Worm (Caenorhabditis elegans) whole organism, L1 larva: ENCODE measurements around the gene C15C8.6.

ENCODE experiments used
- C16A3.4 ChIP-seq: fragments of 150-350 bp; optimal IDR thresholded peaks from 2 replicates; lab custom pipeline; 2014; ENCODE audit warnings: missing biosample characterization, missing genetic modification characterization
- aha-1 ChIP-seq: fragments of 150-350 bp; optimal IDR thresholded peaks from 2 replicates; lab custom pipeline; 2014; ENCODE audit warnings: missing biosample characterization, missing genetic modification characterization
- ama-1 ChIP-seq: fragments of 150-350 bp; optimal IDR thresholded peaks from 2 replicates; lab custom pipeline; 2014
- ceh-8 ChIP-seq: fragments of 200-800 bp; sonication (Bioruptor generic); optimal IDR thresholded peaks from 2 replicates; lab custom pipeline; 2018; ENCODE audit warnings: mild to moderate bottlenecking, missing genetic modification characterization, moderate library complexity, missing compliant biosample characterization
- ceh-88 ChIP-seq: fragments of 200-800 bp; sonication (Bioruptor generic); IDR thresholded peaks from 2 replicates; pipeline ENCODE4 v1.3.6; 2022; ENCODE audit warnings: missing genetic modification characterization, missing compliant biosample characterization
- ceh-90 ChIP-seq: sonication (generic microtip); optimal IDR thresholded peaks from 2 replicates; lab custom pipeline; 2016; ENCODE audit warnings: missing genetic modification characterization, missing compliant biosample characterization
- dsc-1 ChIP-seq: sonication (generic microtip); optimal IDR thresholded peaks from 2 replicates; lab custom pipeline; 2016; ENCODE audit warnings: mild to moderate bottlenecking, missing genetic modification characterization, missing compliant biosample characterization
- efl-1 ChIP-seq, 4 experiments: fragments of 150-350 bp; optimal IDR thresholded peaks in 3 of 4; peaks in 1 of 4; 1 replicate in 1 of 4; 2 replicates in 3 of 4; lab custom pipeline; 2014; ENCODE audit warnings: missing biosample characterization in 2 of 4, missing genetic modification characterization in 2 of 4, missing genetic modification reagents in 2 of 4
- efl-3 ChIP-seq: fragments of 200-800 bp; sonication (Bioruptor generic); optimal IDR thresholded peaks from 2 replicates; lab custom pipeline; 2018; ENCODE audit warnings: mild to moderate bottlenecking, missing genetic modification characterization, missing compliant biosample characterization
- egl-13 ChIP-seq: sonication (generic microtip); optimal IDR thresholded peaks from 2 replicates; lab custom pipeline; 2016; ENCODE audit warnings: missing genotype, missing genetic modification reagents, missing genetic modification characterization, missing compliant biosample characterization
- egl-27 ChIP-seq, 2 experiments: fragments of 150-350 bp in 1 of 2; sonication (generic microtip); optimal IDR thresholded peaks; 3 replicates each; lab custom pipeline; 2017 to 2018; ENCODE audit warnings: missing biosample characterization in 2 of 2, missing genetic modification characterization in 2 of 2, missing genetic modification reagents in 2 of 2
- elt-2 ChIP-seq: sonication (generic microtip); optimal IDR thresholded peaks from 2 replicates; lab custom pipeline; 2016; ENCODE audit warnings: missing genetic modification characterization, mild to moderate bottlenecking, inconsistent platforms, missing compliant biosample characterization, missing genetic modification reagents
- elt-3 ChIP-seq, 6 experiments: fragments of 150-350 bp in 1 of 6; sonication (generic microtip); optimal IDR thresholded peaks; 2 replicates each; lab custom pipeline; 2017 to 2018; ENCODE audit warnings: missing biosample characterization in 6 of 6, missing genetic modification characterization in 6 of 6, inconsistent platforms in 1 of 6
- ets-5 ChIP-seq: fragments of 200-800 bp; sonication (Bioruptor generic); IDR thresholded peaks from 2 replicates; pipeline ENCODE4 v1.3.6; 2022; ENCODE audit warnings: missing genetic modification characterization, missing compliant biosample characterization
- fkh-10 ChIP-seq: sonication (generic microtip); optimal IDR thresholded peaks from 2 replicates; lab custom pipeline; 2017; ENCODE audit warnings: missing biosample characterization, missing genetic modification reagents, missing genetic modification characterization
- fkh-4 ChIP-seq: sonication (generic microtip); optimal IDR thresholded peaks from 2 replicates; lab custom pipeline; 2016; ENCODE audit warnings: missing compliant biosample characterization, missing genetic modification characterization, borderline replicate concordance
- fos-1 ChIP-seq: fragments of 150-350 bp; optimal IDR thresholded peaks from 2 replicates; lab custom pipeline; 2014; ENCODE audit warnings: missing biosample characterization, missing genetic modification characterization
- grh-1 ChIP-seq: fragments of 200-800 bp; sonication (Bioruptor generic); IDR thresholded peaks from 2 replicates; pipeline ENCODE4 v1.3.6; 2022; ENCODE audit warnings: missing genetic modification reagents, missing genetic modification characterization, missing compliant biosample characterization
- hlh-17 ChIP-seq: fragments of 200-800 bp; sonication (Bioruptor generic); optimal IDR thresholded peaks from 2 replicates; lab custom pipeline; 2018; ENCODE audit warnings: missing genetic modification characterization, mild to moderate bottlenecking, missing compliant biosample characterization, moderate library complexity, borderline replicate concordance
- irx-1 ChIP-seq: sonication (generic microtip); optimal IDR thresholded peaks from 2 replicates; lab custom pipeline; 2016; ENCODE audit warnings: missing genetic modification characterization, missing compliant biosample characterization
- isw-1 ChIP-seq: fragments of 200-800 bp; sonication (Bioruptor generic); IDR thresholded peaks from 2 replicates; pipeline ENCODE4 v1.3.6; 2022; ENCODE audit warnings: missing genetic modification characterization, missing compliant biosample characterization
- jun-1 ChIP-seq: fragments of 150-350 bp; optimal IDR thresholded peaks from 2 replicates; lab custom pipeline; 2014; ENCODE audit warnings: missing biosample characterization, missing genetic modification reagents, missing genetic modification characterization
- lin-14 ChIP-seq: fragments of 200-800 bp; sonication (Bioruptor generic); optimal IDR thresholded peaks from 2 replicates; lab custom pipeline; 2018; ENCODE audit warnings: mild to moderate bottlenecking, missing genetic modification characterization, moderate library complexity, missing compliant biosample characterization
- lin-35 ChIP-seq, 2 experiments: fragments of 150-350 bp; optimal IDR thresholded peaks; 2 replicates each; lab custom pipeline; 2014; ENCODE audit warnings: missing biosample characterization in 2 of 2, missing genetic modification characterization in 2 of 2, missing genetic modification reagents in 2 of 2
- lsy-2 ChIP-seq, 2 experiments: fragments of 150-350 bp; optimal IDR thresholded peaks; 2 replicates each; lab custom pipeline; 2014; ENCODE audit warnings: missing biosample characterization in 2 of 2, missing genetic modification characterization in 2 of 2
- mab-9 ChIP-seq: fragments of 200-800 bp; sonication (Bioruptor generic); IDR thresholded peaks from 2 replicates; pipeline ENCODE4 v1.3.6; 2022; ENCODE audit warnings: missing genetic modification reagents, missing genetic modification characterization, missing compliant biosample characterization
- mdl-1 ChIP-seq, 2 experiments: fragments of 150-350 bp; optimal IDR thresholded peaks; 2 replicates each; lab custom pipeline; 2014 to 2017; ENCODE audit warnings: missing biosample characterization in 2 of 2, missing genetic modification characterization in 2 of 2, inconsistent platforms in 1 of 2
- mep-1 ChIP-seq: fragments of 150-350 bp; optimal IDR thresholded peaks from 2 replicates; lab custom pipeline; 2014; ENCODE audit warnings: missing biosample characterization, missing genetic modification characterization
- nhr-19 ChIP-seq: fragments of 200-800 bp; sonication (Bioruptor generic); conservative IDR thresholded peaks from 2 replicates; pipeline ENCODE4 v1.3.6; 2022; ENCODE audit warnings: missing genetic modification characterization, missing compliant biosample characterization
- nhr-20 ChIP-seq: sonication (generic microtip); optimal IDR thresholded peaks from 2 replicates; lab custom pipeline; 2016; ENCODE audit warnings: mild to moderate bottlenecking, missing genetic modification characterization, missing compliant biosample characterization
- nhr-47 ChIP-seq: sonication (generic microtip); optimal IDR thresholded peaks from 2 replicates; lab custom pipeline; 2016; ENCODE audit warnings: mild to moderate bottlenecking, missing genetic modification characterization, moderate library complexity, missing compliant biosample characterization
- nhr-77 ChIP-seq: fragments of 150-350 bp; optimal IDR thresholded peaks from 2 replicates; lab custom pipeline; 2014; ENCODE audit warnings: missing biosample characterization, missing genetic modification characterization
- nhr-85 ChIP-seq: sonication (generic microtip); peaks from one replicate; lab custom pipeline; 2016; ENCODE audit warnings: missing genetic modification characterization, inconsistent platforms, missing compliant biosample characterization
- snpc-4 ChIP-seq: fragments of 150-350 bp; optimal IDR thresholded peaks from 2 replicates; lab custom pipeline; 2014; ENCODE audit warnings: missing biosample characterization, missing genetic modification characterization
- snu-23 ChIP-seq: sonication (generic microtip); optimal IDR thresholded peaks from 2 replicates; lab custom pipeline; 2016; ENCODE audit warnings: missing genetic modification characterization, missing compliant biosample characterization
- sox-4 ChIP-seq: sonication (generic microtip); optimal IDR thresholded peaks from 2 replicates; lab custom pipeline; 2016; ENCODE audit warnings: missing genetic modification characterization, missing compliant biosample characterization
- sptf-1 ChIP-seq: fragments of 150-350 bp; optimal IDR thresholded peaks from 2 replicates; lab custom pipeline; 2014; ENCODE audit warnings: missing biosample characterization, missing genetic modification characterization
- sup-37 ChIP-seq: fragments of 200-800 bp; sonication (Bioruptor generic); optimal IDR thresholded peaks from 2 replicates; lab custom pipeline; 2018; ENCODE audit warnings: mild to moderate bottlenecking, missing genetic modification characterization, missing compliant biosample characterization
- swsn-7 ChIP-seq: sonication (generic microtip); optimal IDR thresholded peaks from 2 replicates; lab custom pipeline; 2016; ENCODE audit warnings: missing genetic modification characterization, missing compliant biosample characterization
- tlp-1 ChIP-seq: fragments of 150-350 bp; optimal IDR thresholded peaks from 2 replicates; lab custom pipeline; 2014; ENCODE audit warnings: missing biosample characterization, missing genetic modification characterization
- unc-130 ChIP-seq: fragments of 150-350 bp; optimal IDR thresholded peaks from 2 replicates; lab custom pipeline; 2017; ENCODE audit warnings: missing biosample characterization, missing genetic modification characterization, inconsistent platforms
- unc-86 ChIP-seq: sonication (generic microtip); optimal IDR thresholded peaks from 2 replicates; lab custom pipeline; 2016; ENCODE audit warnings: missing genetic modification characterization, missing compliant biosample characterization
- vab-15 ChIP-seq: sonication (generic microtip); optimal IDR thresholded peaks from 2 replicates; lab custom pipeline; 2017; ENCODE audit warnings: missing genotype, mild to moderate bottlenecking, missing genetic modification characterization, missing compliant biosample characterization
- xbp-1 ChIP-seq: sonication (generic microtip); optimal IDR thresholded peaks from 2 replicates; lab custom pipeline; 2016; ENCODE audit warnings: missing genetic modification characterization, missing compliant biosample characterization
- zip-4 ChIP-seq: fragments of 200-800 bp; sonication (Bioruptor generic); optimal IDR thresholded peaks from 2 replicates; lab custom pipeline; 2018; ENCODE audit warnings: mild to moderate bottlenecking, missing genetic modification characterization, moderate library complexity, missing compliant biosample characterization
- ztf-4 ChIP-seq: fragments of 150-350 bp; optimal IDR thresholded peaks from 2 replicates; lab custom pipeline; 2014; ENCODE audit warnings: missing biosample characterization, missing genetic modification characterization

C15C8.6 gene

ce11 chrV:12732734-12733133, 18.6 kb downstream of the C15C8.6 start:
- no peak for TF ChIP-seq vab-15
- peak; percentile 80 for TF ChIP-seq elt-2 (tag; lab: Kevin White, UChicago)
- TF ChIP-seq elt-3 (tag; optimal IDR thresholded peaks at IDR 0.05; lab: Kevin White, UChicago), result peak in 2 of 6 experiments; percentile 11 to 29
- TF ChIP-seq jun-1 (tag; lab: Kevin White, UChicago), result peak; percentile 45
- peak; percentile 69 for TF ChIP-seq nhr-85 (tag; lab: Kevin White, UChicago)
- no peak for TF ChIP-seq efl-1 (optimal IDR thresholded peaks at IDR 0.05; lab: Kevin White, UChicago)
- TF ChIP-seq efl-1 (GFP tag; optimal IDR thresholded peaks at IDR 0.05 in 1 of 2; lab: Kevin White, UChicago), result peak in 1 of 2 experiments; percentile 2

- no peak for TF ChIP-seq efl-1 (optimal IDR thresholded peaks at IDR 0.05; lab: Kevin White, UChicago)
- peak in 1 of 2 experiments; percentile 70 for TF ChIP-seq efl-1 (GFP tag; optimal IDR thresholded peaks at IDR 0.05 in 1 of 2; lab: Kevin White, UChicago)
- TF ChIP-seq fkh-4, result no peak
- TF ChIP-seq, all 84 proteins: peak for 1
These were observed 22.1 kb downstream of the C15C8.6 start, which contains the start of gene R11D1.10 for ce11 chrV:12729220-12729619. Gene R11D1.10, plus strand, starts transcription at chrV:12729520.

ce11 chrV:12728062-12728665, 23.2 kb downstream of the C15C8.6 start, which contains the start of the genes rpl-28 and mrpl-49:
Gene rpl-28, minus strand, starts transcription at chrV:12728112.
Gene mrpl-49, plus strand, starts transcription at chrV:12728631.
- peak in 1 of 2 experiments; percentile 88 for TF ChIP-seq mdl-1 (tag; optimal IDR thresholded peaks at IDR 0.05; lab: Kevin White, UChicago)
- TF ChIP-seq hlh-17 (GFP tag; lab: Kevin White, UChicago), result no peak
- peak; percentile 86 for TF ChIP-seq nhr-19 (GFP tag; lab: Robert Waterston, UW)
- no peak for TF ChIP-seq egl-27 (tag; optimal IDR thresholded peaks at IDR 0.05; lab: Kevin White, UChicago)
- TF ChIP-seq ama-1, result no peak
- TF ChIP-seq grh-1 (GFP tag; lab: Robert Waterston, UW), result peak; percentile 72
- 0 out of 2 replicates have a peak, but pooled peaks have one; percentile 8 for TF ChIP-seq mab-9
- TF ChIP-seq zip-4 (GFP tag; lab: Kevin White, UChicago), result peak; percentile 1
- no peak for TF ChIP-seq efl-3 (GFP tag; lab: Kevin White, UChicago)
- no peak for TF ChIP-seq sup-37 (GFP tag; lab: Kevin White, UChicago)
- peak; percentile 85 to 92 for TF ChIP-seq lin-35 (GFP tag; optimal IDR thresholded peaks at IDR 0.05; lab: Kevin White, UChicago)
- peak; percentile 93 for TF ChIP-seq nhr-85 (tag; lab: Kevin White, UChicago)
- peak; percentile 84 for TF ChIP-seq fos-1
- TF ChIP-seq isw-1, result peak; percentile 87
- TF ChIP-seq egl-13 (tag; lab: Kevin White, UChicago), result peak; percentile 65
- peak; percentile 82 for TF ChIP-seq swsn-7 (tag; lab: Kevin White, UChicago)
- TF ChIP-seq ztf-4, result peak; percentile 25
- TF ChIP-seq snpc-4 (tag; lab: Kevin White, UChicago), result peak; percentile 89
- peak; percentile 93 for TF ChIP-seq snu-23 (GFP tag; lab: Kevin White, UChicago)
- peak; percentile 71 for TF ChIP-seq dsc-1 (tag; lab: Kevin White, UChicago)
- peak in 4 of 6 experiments; percentile 51 to 92 (median 70) for TF ChIP-seq elt-3 (tag; optimal IDR thresholded peaks at IDR 0.05; lab: Kevin White, UChicago)
- peak; percentile 56 for TF ChIP-seq ceh-8 (GFP tag; lab: Kevin White, UChicago)
- TF ChIP-seq lin-14 (GFP tag; lab: Kevin White, UChicago), result peak; percentile 95
- TF ChIP-seq irx-1 (tag; lab: Kevin White, UChicago), result peak; percentile 76
- TF ChIP-seq nhr-47, result peak; percentile 90
- peak; percentile 82 for TF ChIP-seq nhr-77 (tag; lab: Kevin White, UChicago)
- no peak for TF ChIP-seq aha-1 (tag; lab: Kevin White, UChicago)
- TF ChIP-seq nhr-20 (tag; lab: Kevin White, UChicago), result peak; percentile 92
- TF ChIP-seq mep-1, result peak; percentile 97
- TF ChIP-seq fkh-4, result no peak
- TF ChIP-seq sox-4 (tag; lab: Kevin White, UChicago), result peak; percentile 21
- no peak for TF ChIP-seq ets-5 (GFP tag; lab: Robert Waterston, UW)
- peak; percentile 91 to 94 for TF ChIP-seq lsy-2 (tag; optimal IDR thresholded peaks at IDR 0.05; lab: Kevin White, UChicago)
- no peak for TF ChIP-seq tlp-1
- TF ChIP-seq C16A3.4 (tag; lab: Kevin White, UChicago), result peak; percentile 95
- TF ChIP-seq unc-86 (tag; lab: Kevin White, UChicago), result peak; percentile 72
- TF ChIP-seq xbp-1 (tag; lab: Kevin White, UChicago), result peak; percentile 89
- TF ChIP-seq unc-130 (tag; lab: Kevin White, UChicago), result peak; percentile 85
- TF ChIP-seq fkh-10 (GFP tag; lab: Kevin White, UChicago), result peak; percentile 42
- TF ChIP-seq jun-1 (tag; lab: Kevin White, UChicago), result peak; percentile 71
- TF ChIP-seq sptf-1, result no peak
- TF ChIP-seq ceh-88, result peak; percentile 61
- peak; percentile 61 for TF ChIP-seq ceh-90 (tag; lab: Kevin White, UChicago)
